Fruit fly (Drosophila melanogaster) whole organism: ENCODE measurements around the gene dmt.

Experiments
- CG8478 ChIP-seq: fragments of >200 bp; optimal IDR thresholded peaks from 2 replicates; lab custom pipeline; 2018; ENCODE audit warnings: inconsistent platforms
- Dll ChIP-seq: fragments of >200 bp; optimal IDR thresholded peaks from 2 replicates; lab custom pipeline; 2017
- EcR ChIP-seq, 2 experiments: fragments of >200 bp; optimal IDR thresholded peaks; 2 replicates each; lab custom pipeline; 2017; ENCODE audit warnings: missing biosample characterization in 2 of 2, missing genetic modification characterization in 2 of 2, missing genetic modification reagents in 2 of 2
- pan ChIP-seq: fragments of >200 bp; optimal IDR thresholded peaks from 2 replicates; lab custom pipeline; 2017
- psq ChIP-seq: fragments of >200 bp; optimal IDR thresholded peaks from 2 replicates; lab custom pipeline; 2017
- usp ChIP-seq: fragments of >200 bp; optimal IDR thresholded peaks from 2 replicates; lab custom pipeline; 2017; ENCODE audit warnings: missing biosample characterization, missing genetic modification characterization, mixed read lengths

Gene dmt

dm6 chr3R:9754487-9754886, 43.5 kb downstream of the dmt start, which contains the start of gene Tti1:
Gene Tti1 (minus strand): TSS chr3R:9754686.
- TF ChIP-seq CG8478 (lab: Kevin White, UChicago) (no peak), pan (lab: Kevin White, UChicago) (no peak), usp (GFP tag; lab: Kevin White, UChicago) (no peak), Dll (no peak), EcR (GFP tag; optimal IDR thresholded peaks at IDR 0.05; lab: Kevin White, UChicago) (no peak), psq (no peak)

- no peak for TF ChIP-seq CG8478 (lab: Kevin White, UChicago)
- no peak for TF ChIP-seq Dll
- TF ChIP-seq usp (GFP tag; lab: Kevin White, UChicago) = no peak
- TF ChIP-seq EcR (GFP tag; optimal IDR thresholded peaks at IDR 0.05; lab: Kevin White, UChicago) = no peak
- TF ChIP-seq psq = no peak
- TF ChIP-seq pan (lab: Kevin White, UChicago) = no peak
These were observed 45.2 kb downstream of the dmt start, which contains the start of the genes Alg12 and Rpt3R for dm6 chr3R:9756187-9756586. Gene Alg12 (plus strand): TSS chr3R:9756491. Gene Rpt3R (minus strand): TSS chr3R:9756510.

- no peak for TF ChIP-seq pan (lab: Kevin White, UChicago)
- TF ChIP-seq Dll = no peak
- TF ChIP-seq EcR (GFP tag; optimal IDR thresholded peaks at IDR 0.05; lab: Kevin White, UChicago) = no peak
- no peak for TF ChIP-seq psq
- no peak for TF ChIP-seq CG8478 (lab: Kevin White, UChicago)
- TF ChIP-seq usp (GFP tag; lab: Kevin White, UChicago) = no peak
These were observed 48.6 kb downstream of the dmt start, which contains the start of gene Mpi for dm6 chr3R:9759360-9760191. Gene Mpi (plus strand): TSS chr3R:9759622.

- TF ChIP-seq usp (GFP tag; lab: Kevin White, UChicago) (no peak), Dll (no peak), psq (no peak), pan (lab: Kevin White, UChicago) (no peak), CG8478 (lab: Kevin White, UChicago) (no peak), EcR (GFP tag; optimal IDR thresholded peaks at IDR 0.05; lab: Kevin White, UChicago) (no peak)
These were observed 52.3 kb downstream of the dmt start, which contains the start of the genes Snap24 and CG8478 for dm6 chr3R:9762955-9763931. Gene Snap24 (minus strand): TSS chr3R:9763150. Gene CG8478 (plus strand): TSS chr3R:9763650.
